Worm (Caenorhabditis elegans) whole organism, L4 larva: Measurements from ENCODE around the gene znf-622.

Experiments used
- F26F4.8 ChIP-seq: fragments of 200-800 bp; sonication (Bioruptor generic); conservative IDR thresholded peaks from 2 replicates; pipeline ENCODE4 v1.3.6; 2022; ENCODE audit warnings: missing genetic modification characterization, missing compliant biosample characterization
- F44E2.7 ChIP-seq: fragments of 200-800 bp; sonication (Bioruptor generic); IDR thresholded peaks from 2 replicates; pipeline ENCODE4 v2.1.2; 2022; ENCODE audit warnings: missing genetic modification characterization, missing compliant biosample characterization
- R02D3.7 ChIP-seq: fragments of 150-350 bp; sonication (generic microtip); optimal IDR thresholded peaks from 3 replicates; lab custom pipeline; 2014; ENCODE audit warnings: missing biosample characterization, missing genetic modification characterization
- T20F7.1 ChIP-seq: fragments of 200-800 bp; sonication (Bioruptor generic); optimal IDR thresholded peaks from 2 replicates; lab custom pipeline; 2018; ENCODE audit warnings: mild to moderate bottlenecking, missing genetic modification characterization, missing compliant biosample characterization
- Y105C5A.15 ChIP-seq: fragments of 200-800 bp; sonication (Bioruptor generic); IDR thresholded peaks from 2 replicates; pipeline ENCODE4 v1.3.6; 2022; ENCODE audit warnings: missing genetic modification characterization, missing compliant biosample characterization
- Y48G9A.11 ChIP-seq: fragments of 200-800 bp; sonication (Bioruptor generic); IDR thresholded peaks from 2 replicates; pipeline ENCODE4 v1.3.6; 2022; ENCODE audit warnings: missing genetic modification reagents, missing genetic modification characterization, missing compliant biosample characterization
- aha-1 ChIP-seq: fragments of 150-350 bp; peaks from one replicate; lab custom pipeline; 2014; ENCODE audit warnings: missing biosample characterization, missing genetic modification characterization
- ama-1 ChIP-seq: fragments of 150-350 bp; optimal IDR thresholded peaks from 2 replicates; lab custom pipeline; 2014; ENCODE audit warnings: inconsistent platforms, mixed read lengths
- arid-1 ChIP-seq: fragments of 200-800 bp; sonication (Bioruptor generic); conservative IDR thresholded peaks from 2 replicates; pipeline ENCODE4 v1.3.6; 2022; ENCODE audit warnings: missing genetic modification reagents, missing genetic modification characterization, missing compliant biosample characterization
- ceh-20 ChIP-seq: fragments of 200-800 bp; sonication (Bioruptor generic); IDR thresholded peaks from 2 replicates; pipeline ENCODE4 v1.3.6; 2022; ENCODE audit warnings: missing genetic modification reagents, missing genetic modification characterization, missing compliant biosample characterization
- ceh-62 ChIP-seq: sonication (generic microtip); optimal IDR thresholded peaks from 2 replicates; lab custom pipeline; 2017; ENCODE audit warnings: missing biosample characterization, missing genetic modification characterization
- ceh-82 ChIP-seq: sonication (generic microtip); optimal IDR thresholded peaks from 2 replicates; lab custom pipeline; 2017; ENCODE audit warnings: missing biosample characterization, missing genetic modification characterization
- ces-1 ChIP-seq: fragments of 150-350 bp; sonication (generic microtip); optimal IDR thresholded peaks from 4 replicates; lab custom pipeline; 2014; ENCODE audit warnings: missing biosample characterization, missing genetic modification reagents, missing genetic modification characterization
- daf-16 ChIP-seq, 3 experiments: sonication (generic microtip); optimal IDR thresholded peaks; 2 replicates each; lab custom pipeline; 2016 to 2017; ENCODE audit warnings: missing genetic modification characterization in 3 of 3, missing genetic modification reagents in 3 of 3, mild to moderate bottlenecking in 2 of 3, missing compliant biosample characterization in 2 of 3, missing biosample characterization in 1 of 3, moderate library complexity in 1 of 3
- dmd-6 ChIP-seq: fragments of 200-800 bp; sonication (Bioruptor generic); IDR thresholded peaks from 2 replicates; pipeline ENCODE4 v1.3.6; 2022; ENCODE audit warnings: missing genetic modification reagents, missing genetic modification characterization, missing compliant biosample characterization
- duxl-1 ChIP-seq: sonication (generic microtip); optimal IDR thresholded peaks from 2 replicates; lab custom pipeline; 2016; ENCODE audit warnings: mild to moderate bottlenecking, missing genetic modification characterization, moderate library complexity, missing compliant biosample characterization; ENCODE audit not compliant: poor library complexity
- dve-1 ChIP-seq: sonication (generic microtip); optimal IDR thresholded peaks from 2 replicates; lab custom pipeline; 2017; ENCODE audit warnings: antibody characterized with exemption, mild to moderate bottlenecking, missing genetic modification characterization, missing compliant biosample characterization; ENCODE audit not compliant: insufficient read depth
- fkh-10 ChIP-seq: fragments of 150-350 bp; optimal IDR thresholded peaks from 2 replicates; lab custom pipeline; 2014; ENCODE audit warnings: missing biosample characterization, missing genetic modification reagents, missing genetic modification characterization
- hif-1 ChIP-seq, 2 experiments: sonication (generic microtip); optimal IDR thresholded peaks; 2 replicates each; lab custom pipeline; 2016 to 2017; ENCODE audit warnings: missing compliant biosample characterization in 2 of 2, missing genetic modification characterization in 2 of 2, missing genetic modification reagents in 2 of 2, missing genotype in 2 of 2, mild to moderate bottlenecking in 1 of 2
- hlh-11 ChIP-seq: fragments of 200-800 bp; sonication (Bioruptor generic); optimal IDR thresholded peaks from 2 replicates; lab custom pipeline; 2018; ENCODE audit warnings: mild to moderate bottlenecking, missing genetic modification characterization, missing compliant biosample characterization
- hlh-30 ChIP-seq: sonication (generic microtip); optimal IDR thresholded peaks from 2 replicates; lab custom pipeline; 2017; ENCODE audit warnings: antibody characterized with exemption, mild to moderate bottlenecking, missing genetic modification characterization, missing compliant biosample characterization; ENCODE audit not compliant: insufficient read depth
- jun-1 ChIP-seq: fragments of 150-350 bp; optimal IDR thresholded peaks from 2 replicates; lab custom pipeline; 2014; ENCODE audit warnings: missing biosample characterization, missing genetic modification reagents, missing genetic modification characterization
- lin-13 ChIP-seq: fragments of 150-350 bp; optimal IDR thresholded peaks from 2 replicates; lab custom pipeline; 2014; ENCODE audit warnings: missing biosample characterization, missing genetic modification reagents, missing genetic modification characterization
- lin-15B ChIP-seq: fragments of 150-350 bp; sonication (generic microtip); optimal IDR thresholded peaks from 3 replicates; lab custom pipeline; 2014; ENCODE audit warnings: missing biosample characterization, missing genetic modification characterization
- lir-3 ChIP-seq: sonication (generic microtip); optimal IDR thresholded peaks from 2 replicates; lab custom pipeline; 2016; ENCODE audit warnings: mild to moderate bottlenecking, missing genetic modification characterization, missing compliant biosample characterization
- madf-5 ChIP-seq, 2 experiments: fragments of 200-800 bp; sonication (Bioruptor generic); IDR thresholded peaks; 2 replicates each; pipeline ENCODE4 v1.3.6; 2022; ENCODE audit warnings: missing compliant biosample characterization in 2 of 2, missing genetic modification characterization in 2 of 2
- mep-1 ChIP-seq: fragments of 150-350 bp; sonication (generic microtip); optimal IDR thresholded peaks from 3 replicates; lab custom pipeline; 2014; ENCODE audit warnings: missing biosample characterization, missing genetic modification characterization
- nhr-111 ChIP-seq: fragments of 200-800 bp; sonication (Bioruptor generic); optimal IDR thresholded peaks from 2 replicates; lab custom pipeline; 2018; ENCODE audit warnings: mild to moderate bottlenecking, missing genetic modification characterization, missing compliant biosample characterization
- nhr-28 ChIP-seq: fragments of 150-350 bp; optimal IDR thresholded peaks from 2 replicates; lab custom pipeline; 2014; ENCODE audit warnings: missing biosample characterization, missing genetic modification characterization
- nhr-42 ChIP-seq: fragments of 200-800 bp; sonication (Bioruptor generic); IDR thresholded peaks from 2 replicates; pipeline ENCODE4 v1.3.6; 2022; ENCODE audit warnings: missing genetic modification characterization, missing compliant biosample characterization
- nhr-48 ChIP-seq: sonication (generic microtip); optimal IDR thresholded peaks from 2 replicates; lab custom pipeline; 2016; ENCODE audit warnings: mild to moderate bottlenecking, missing genetic modification characterization, missing compliant biosample characterization
- php-3 ChIP-seq: fragments of 200-800 bp; sonication (Bioruptor generic); IDR thresholded peaks from 2 replicates; pipeline ENCODE4 v1.3.6; 2022; ENCODE audit warnings: missing genetic modification reagents, missing genetic modification characterization, missing compliant biosample characterization
- pqm-1 ChIP-seq: sonication (generic microtip); optimal IDR thresholded peaks from 2 replicates; lab custom pipeline; 2017; ENCODE audit warnings: missing biosample characterization, missing genetic modification characterization
- set-16 ChIP-seq: fragments of 200-800 bp; sonication (Bioruptor generic); IDR thresholded peaks from 2 replicates; pipeline ENCODE4 v1.3.6; 2022; ENCODE audit warnings: missing genetic modification reagents, missing genetic modification characterization, missing compliant biosample characterization
- skn-1 ChIP-seq: fragments of 150-350 bp; optimal IDR thresholded peaks from 2 replicates; lab custom pipeline; 2014; ENCODE audit warnings: missing biosample characterization, missing genetic modification characterization
- tra-1 ChIP-seq: fragments of 200-800 bp; sonication (Bioruptor generic); IDR thresholded peaks from 2 replicates; pipeline ENCODE4 v1.3.6; 2022; ENCODE audit warnings: missing genetic modification reagents, missing genetic modification characterization, missing compliant biosample characterization
- unc-39 ChIP-seq: sonication (generic microtip); optimal IDR thresholded peaks from 2 replicates; lab custom pipeline; 2017; ENCODE audit warnings: missing biosample characterization, missing genetic modification characterization
- unc-62 ChIP-seq, 3 experiments: fragments of 150-350 bp in 1 of 3; sonication (generic microtip); optimal IDR thresholded peaks in 2 of 3; peaks in 1 of 3; 1 replicate in 1 of 3; 2 replicates in 2 of 3; lab custom pipeline; 2014 to 2017; ENCODE audit warnings: missing biosample characterization in 3 of 3, missing genetic modification characterization in 3 of 3, missing genetic modification reagents in 3 of 3, missing genotype in 1 of 3
- vab-7 ChIP-seq: fragments of 200-800 bp; sonication (Bioruptor generic); IDR thresholded peaks from 2 replicates; pipeline ENCODE4 v1.3.6; 2022; ENCODE audit warnings: missing genetic modification reagents, missing genetic modification characterization, missing compliant biosample characterization
- zfp-3 ChIP-seq: fragments of 200-800 bp; sonication (Bioruptor generic); conservative IDR thresholded peaks from 2 replicates; pipeline ENCODE4 v1.3.6; 2022; ENCODE audit warnings: missing genetic modification reagents, missing genetic modification characterization, missing compliant biosample characterization
- ztf-7 ChIP-seq: fragments of 150-350 bp; optimal IDR thresholded peaks from 2 replicates; lab custom pipeline; 2014; ENCODE audit warnings: missing biosample characterization, missing genetic modification characterization

Gene znf-622

ce11 chrIII:6381584-6382391 is at the start of gene znf-622:
TSS of gene znf-622 (plus strand) at chrIII:6381634.
- TF ChIP-seq nhr-48 (tag; lab: Kevin White, UChicago): no peak
- peak; percentile 14 for TF ChIP-seq ama-1 (lab: Kevin White, UChicago)
- TF ChIP-seq unc-62 (GFP tag; optimal IDR thresholded peaks at IDR 0.05 in 1 of 2; lab: Kevin White, UChicago): peak in 1 of 2 experiments; percentile 91
- TF ChIP-seq unc-62 (tag; optimal IDR thresholded peaks at IDR 0.05; lab: Kevin White, UChicago): no peak
- no peak for TF ChIP-seq duxl-1
- TF ChIP-seq hlh-30 (tag; lab: Kevin White, UChicago): no peak
- no peak for TF ChIP-seq nhr-42 (GFP tag; lab: Robert Waterston, UW)
- TF ChIP-seq ceh-62 (tag; lab: Kevin White, UChicago): no peak

- TF ChIP-seq fkh-10 (GFP tag; lab: Kevin White, UChicago) (peak; percentile 24), nhr-111 (GFP tag; lab: Kevin White, UChicago) (no peak)
Measured at ce11 chrIII:6334364-6334763, 47.1 kb upstream of the znf-622 start.

ce11 chrIII:6339919-6340434 is 41.5 kb upstream of the znf-622 start, which contains the start of gene let-767:
TSS of gene let-767 (minus strand) at chrIII:6339969.
- TF ChIP-seq Y105C5A.15 (GFP tag; lab: Robert Waterston, UW): no peak
- TF ChIP-seq php-3: no peak
- peak; percentile 7; the same call in 1 of the 2 replicates for TF ChIP-seq dmd-6 (GFP tag; lab: Robert Waterston, UW)
- TF ChIP-seq daf-16 (GFP tag; optimal IDR thresholded peaks at IDR 0.05; lab: Kevin White, UChicago): no peak
- peak; percentile 68 for TF ChIP-seq daf-16 (tag; optimal IDR thresholded peaks at IDR 0.05; lab: Kevin White, UChicago)
- TF ChIP-seq hlh-11 (tag; lab: Kevin White, UChicago): peak; percentile 28
- TF ChIP-seq unc-39 (tag; lab: Kevin White, UChicago): no peak
- no peak for TF ChIP-seq T20F7.1 (GFP tag; lab: Kevin White, UChicago)
- no peak for TF ChIP-seq ces-1 (GFP tag; lab: Kevin White, UChicago)
- TF ChIP-seq lir-3 (tag; lab: Kevin White, UChicago): no peak
- no peak for TF ChIP-seq ceh-82 (tag; lab: Kevin White, UChicago)
- no peak for TF ChIP-seq F44E2.7 (GFP tag; lab: Robert Waterston, UW)
- no peak for TF ChIP-seq R02D3.7 (tag; lab: Kevin White, UChicago)
- TF ChIP-seq ztf-7: no peak
- no peak for TF ChIP-seq tra-1 (GFP tag; lab: Robert Waterston, UW)
- TF ChIP-seq F26F4.8 (GFP tag; lab: Robert Waterston, UW): no peak
- TF ChIP-seq nhr-28 (tag; lab: Kevin White, UChicago): peak; percentile 41
- peak; percentile 47 for TF ChIP-seq lin-13 (GFP tag; lab: Kevin White, UChicago)
- TF ChIP-seq vab-7: no peak
- peak; percentile 21 for TF ChIP-seq mep-1
- TF ChIP-seq pqm-1 (tag; lab: Kevin White, UChicago): peak; percentile 70

- TF ChIP-seq ceh-20 (GFP tag; lab: Robert Waterston, UW) (no peak), skn-1 (tag; lab: Kevin White, UChicago) (no peak), ztf-7 (no peak), madf-5 (GFP tag; IDR thresholded peaks at IDR 0.05; lab: Robert Waterston, UW) (no peak), vab-7 (no peak), hlh-30 (tag; lab: Kevin White, UChicago) (peak; percentile 96), ceh-82 (tag; lab: Kevin White, UChicago) (no peak), ceh-62 (tag; lab: Kevin White, UChicago) (no peak), R02D3.7 (tag; lab: Kevin White, UChicago) (no peak), hif-1 (tag; optimal IDR thresholded peaks at IDR 0.05; lab: Kevin White, UChicago) (peak in 1 of 2 experiments; percentile 19), tra-1 (GFP tag; lab: Robert Waterston, UW) (no peak), fkh-10 (GFP tag; lab: Kevin White, UChicago) (peak; percentile 22), arid-1 (GFP tag; lab: Robert Waterston, UW) (no peak), dve-1 (tag; lab: Kevin White, UChicago) (peak; percentile 53), zfp-3 (GFP tag; lab: Robert Waterston, UW) (no peak), aha-1 (tag; lab: Kevin White, UChicago) (no peak), jun-1 (tag; lab: Kevin White, UChicago) (no peak), F44E2.7 (GFP tag; lab: Robert Waterston, UW) (no peak), set-16 (GFP tag; lab: Robert Waterston, UW) (no peak), lin-15B (tag; lab: Kevin White, UChicago) (no peak), Y48G9A.11 (GFP tag; lab: Robert Waterston, UW) (no peak)
Measured at ce11 chrIII:6341878-6342453, 39.5 kb upstream of the znf-622 start, which contains the start of gene rpn-13. TSS of gene rpn-13 (minus strand) at chrIII:6341928.
